Worm (Caenorhabditis elegans): Measurements from ENCODE around the gene zhit-2.

The zhit-2 gene

DNA sequence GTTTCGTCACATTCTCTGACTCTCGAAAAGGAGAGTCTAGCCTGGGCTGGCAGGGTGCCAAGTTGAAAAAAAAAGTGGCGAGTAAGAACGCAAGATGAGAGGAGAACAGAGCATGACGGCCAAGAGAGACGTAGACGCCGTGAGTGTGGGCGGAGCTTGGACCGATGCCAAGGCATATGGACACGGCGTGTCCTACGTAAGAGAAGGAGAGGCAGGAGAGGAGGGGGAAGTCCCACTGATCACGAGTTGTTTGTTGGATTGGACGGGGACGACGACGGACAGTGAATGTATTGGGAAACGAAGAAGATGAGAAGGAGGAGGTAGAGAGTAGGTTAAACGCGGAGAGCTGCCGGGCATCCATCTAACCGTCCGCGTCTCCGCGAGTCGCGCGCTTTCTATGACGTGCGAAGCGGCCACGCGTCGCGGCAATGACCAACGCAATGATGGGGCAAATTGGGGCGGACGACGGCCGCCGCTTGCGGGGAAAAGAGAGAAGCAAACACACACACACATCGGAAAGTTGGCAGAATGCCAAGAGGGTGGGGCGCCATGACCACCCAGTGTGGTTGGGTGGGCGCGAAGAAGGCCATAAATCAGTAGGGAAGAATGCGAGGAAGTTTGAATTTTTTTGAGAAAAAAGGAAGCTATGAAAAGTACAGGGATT, 37.9 kb upstream of the zhit-2 start (continued):
- TF ChIP-seq ceh-34 (tag; optimal IDR thresholded peaks at IDR 0.05): peak; percentile 97
- peak; percentile 67 for TF ChIP-seq pat-9 (tag; optimal IDR thresholded peaks at IDR 0.05)
- TF ChIP-seq K02D7.2 (tag; optimal IDR thresholded peaks at IDR 0.05): no peak
- peak; percentile 40 for TF ChIP-seq unc-86 (tag; optimal IDR thresholded peaks at IDR 0.05)
- TF ChIP-seq unc-3 (GFP tag; conservative IDR thresholded peaks at IDR 0.05): no peak
- TF ChIP-seq unc-3 (tag; optimal IDR thresholded peaks at IDR 0.05): peak; percentile 74
- peak; percentile 46 for TF ChIP-seq fax-1 (tag; optimal IDR thresholded peaks at IDR 0.05)
- TF ChIP-seq ets-4 (tag; optimal IDR thresholded peaks at IDR 0.05): peak; percentile 77
- TF ChIP-seq sox-4 (tag; optimal IDR thresholded peaks at IDR 0.05): no peak
- peak; percentile 99 for TF ChIP-seq hlh-30 (tag; optimal IDR thresholded peaks at IDR 0.05; ENCODE audit: insufficient read depth)
- TF ChIP-seq zip-5 (tag; optimal IDR thresholded peaks at IDR 0.05): no peak
- TF ChIP-seq ceh-30 (tag; optimal IDR thresholded peaks at IDR 0.05): no peak
- no peak for TF ChIP-seq ceh-48 (tag; optimal IDR thresholded peaks at IDR 0.05)
- peak; percentile 76 for TF ChIP-seq ceh-19 (GFP tag; optimal IDR thresholded peaks at IDR 0.05)
- no peak for TF ChIP-seq Y22D7AL.16 (tag; optimal IDR thresholded peaks at IDR 0.05)
- peak; percentile 14 for TF ChIP-seq K09A11.1 (tag; optimal IDR thresholded peaks at IDR 0.05; ENCODE audit: insufficient read depth)
- peak; percentile 98 for TF ChIP-seq F13H6.1 (tag; optimal IDR thresholded peaks at IDR 0.05)
- peak; percentile 65 for TF ChIP-seq mec-3 (tag; optimal IDR thresholded peaks at IDR 0.05; ENCODE audit: borderline replicate concordance)
- TF ChIP-seq ahr-1 (tag; optimal IDR thresholded peaks at IDR 0.05): no peak
- peak; percentile 88 for TF ChIP-seq T23F11.4 (GFP tag; optimal IDR thresholded peaks at IDR 0.05)
- TF ChIP-seq unc-55 (GFP tag; optimal IDR thresholded peaks at IDR 0.05): peak; percentile 98
- peak; percentile 99 for TF ChIP-seq ceh-31 (tag; optimal IDR thresholded peaks at IDR 0.05)
- TF ChIP-seq ceh-9 (tag; optimal IDR thresholded peaks at IDR 0.05): no peak
- peak; percentile 58 for TF ChIP-seq eyg-1 (tag; optimal IDR thresholded peaks at IDR 0.05)
- peak; percentile 67 for TF ChIP-seq C08G9.2 (tag; optimal IDR thresholded peaks at IDR 0.05)
- TF ChIP-seq fkh-6 (tag; optimal IDR thresholded peaks at IDR 0.05): no peak
- peak; percentile 4 for TF ChIP-seq nhr-232 (tag; optimal IDR thresholded peaks at IDR 0.05)
- peak; percentile 63 for TF ChIP-seq dve-1 (tag; optimal IDR thresholded peaks at IDR 0.05)
- no peak for TF ChIP-seq npax-4 (tag; optimal IDR thresholded peaks at IDR 0.05)
- no peak for TF ChIP-seq ceh-22 (tag; optimal IDR thresholded peaks at IDR 0.05)
- TF ChIP-seq odd-2 (tag; optimal IDR thresholded peaks at IDR 0.05): no peak
- peak; percentile 63 for TF ChIP-seq pax-1 (tag; optimal IDR thresholded peaks at IDR 0.05)
- TF ChIP-seq pha-2 (tag; optimal IDR thresholded peaks at IDR 0.05): peak; percentile 86
- TF ChIP-seq ceh-18 (tag; optimal IDR thresholded peaks at IDR 0.05): peak; percentile 99
- TF ChIP-seq hlh-6 (tag; optimal IDR thresholded peaks at IDR 0.05): no peak
- TF ChIP-seq dmd-4 (tag; optimal IDR thresholded peaks at IDR 0.05; ENCODE audit: borderline replicate concordance): peak; percentile 69
- TF ChIP-seq sdc-2 (tag; optimal IDR thresholded peaks at IDR 0.05): peak; percentile 79
- peak; percentile 48 for TF ChIP-seq che-1 (tag; optimal IDR thresholded peaks at IDR 0.05)

DNA sequence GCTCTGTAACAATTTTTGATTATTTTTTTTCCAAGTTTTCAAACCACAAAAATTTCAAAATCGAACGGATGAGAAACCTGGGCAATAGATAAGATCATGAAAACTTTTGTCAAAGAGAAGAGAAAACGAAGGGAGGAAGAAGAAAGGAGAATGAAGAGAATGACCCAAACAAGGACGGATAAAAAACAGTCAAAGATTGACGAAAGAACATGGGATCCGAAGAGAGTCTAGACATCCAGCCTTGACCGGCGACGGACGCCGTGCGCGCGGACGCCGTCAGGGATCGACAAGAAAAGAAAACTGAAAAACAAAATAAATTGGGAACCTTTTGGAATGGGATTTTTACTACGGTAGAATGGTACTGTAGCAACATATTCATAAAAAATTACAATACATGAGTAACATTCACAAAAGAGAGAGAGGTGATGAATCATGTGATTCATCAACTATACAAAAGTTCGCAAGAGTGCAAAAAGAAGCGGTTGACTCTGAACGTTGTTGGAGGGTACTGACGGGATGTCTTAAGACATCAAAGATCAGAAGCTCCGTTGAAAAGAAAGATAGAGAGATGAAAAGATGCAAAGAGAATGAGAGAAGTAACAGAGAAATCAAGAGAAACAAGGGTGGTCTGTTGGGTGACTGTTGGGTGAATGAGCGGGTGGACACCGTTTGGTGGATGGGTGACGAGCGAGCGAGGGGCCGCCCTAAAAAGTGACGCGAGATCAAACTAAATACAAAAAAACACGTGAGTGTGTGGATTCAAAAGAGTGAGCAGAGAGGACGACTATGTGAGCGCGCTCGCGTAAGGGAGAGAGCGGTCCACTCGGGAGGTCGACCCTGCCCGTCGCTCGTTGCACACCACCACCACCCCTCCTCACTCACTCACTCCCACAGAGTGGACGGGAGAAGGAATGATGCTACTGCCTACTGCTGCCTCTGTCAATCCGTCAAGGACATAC, 36.3 kb upstream of the zhit-2 start, which contains the start of gene sup-26:
Gene sup-26, minus strand, starts transcription at position 10 of the 959 bp plus-strand sequence.
- TF ChIP-seq C38D4.7 (GFP tag; optimal IDR thresholded peaks at IDR 0.05) (no peak), zip-5 (tag; optimal IDR thresholded peaks at IDR 0.05) (no peak), odd-2 (tag; optimal IDR thresholded peaks at IDR 0.05) (no peak), hlh-15 (tag; optimal IDR thresholded peaks at IDR 0.05) (no peak), unc-42 (tag; optimal IDR thresholded peaks at IDR 0.05) (peak; percentile 24), fkh-10 (GFP tag; optimal IDR thresholded peaks at IDR 0.05) (no peak), dve-1 (tag; optimal IDR thresholded peaks at IDR 0.05) (no peak), pag-3 (tag; optimal IDR thresholded peaks at IDR 0.05; ENCODE audit: borderline replicate concordance) (no peak), sox-2 (GFP tag; IDR thresholded peaks at IDR 0.05) (no peak), sox-4 (tag; optimal IDR thresholded peaks at IDR 0.05) (peak; percentile 45), che-1 (tag; optimal IDR thresholded peaks at IDR 0.05) (no peak), unc-3 (GFP tag; conservative IDR thresholded peaks at IDR 0.05) (no peak), unc-3 (tag; optimal IDR thresholded peaks at IDR 0.05) (no peak), hlh-8 (tag; optimal IDR thresholded peaks at IDR 0.05) (no peak), ceh-19 (GFP tag; optimal IDR thresholded peaks at IDR 0.05) (no peak), hlh-30 (tag; optimal IDR thresholded peaks at IDR 0.05; ENCODE audit: insufficient read depth) (peak; percentile 84), ceh-45 (GFP tag; IDR thresholded peaks at IDR 0.05) (no peak), hlh-6 (tag; optimal IDR thresholded peaks at IDR 0.05) (peak; percentile 40), K02D7.2 (tag; optimal IDR thresholded peaks at IDR 0.05) (no peak), ceh-18 (tag; optimal IDR thresholded peaks at IDR 0.05) (peak; percentile 33), elt-4 (tag; optimal IDR thresholded peaks at IDR 0.05) (peak; percentile 85), eyg-1 (tag; optimal IDR thresholded peaks at IDR 0.05) (peak; percentile 52), ttx-3 (tag; optimal IDR thresholded peaks at IDR 0.05) (no peak)
